Fruit fly (Drosophila melanogaster) Kc167 (cell line): ENCODE measurements around the gene Syx16.

Experiments used
- Sin3A ChIP-seq: fragments of >200 bp; optimal IDR thresholded peaks from 2 replicates; lab custom pipeline; 2018; ENCODE audit warnings: missing external identifiers
- h ChIP-seq: fragments of >200 bp; optimal IDR thresholded peaks from 3 replicates; lab custom pipeline; 2018; ENCODE audit warnings: missing external identifiers
- psq ChIP-seq: fragments of >200 bp; optimal IDR thresholded peaks from 2 replicates; lab custom pipeline; 2017; ENCODE audit warnings: missing external identifiers
- ttk ChIP-seq: sonication (Bioruptor generic); optimal IDR thresholded peaks from 2 replicates; lab custom pipeline; 2017; ENCODE audit warnings: missing external identifiers

- TF ChIP-seq ttk (lab: Kevin White, UChicago), result no peak
- no peak for TF ChIP-seq h (lab: Kevin White, UChicago)
- TF ChIP-seq Sin3A, result no peak
- TF ChIP-seq psq (lab: Kevin White, UChicago), result no peak
Observed at dm6 chrX:20385865-20386264, 7.7 kb downstream of the Syx16 start.
